Fruit fly (Drosophila melanogaster): ENCODE data around the gene CG34367.

CG34367 gene

dm6 chr2L:10331066-10331847 lies 22.4 kb downstream of the CG34367 start, which contains the start of the genes Schip1 and Cox10 (continued):
- TF ChIP-seq shn (GFP tag; optimal IDR thresholded peaks at IDR 0.05) (no peak), ato (GFP tag; IDR thresholded peaks at IDR 0.05; ENCODE audit: partially characterized antibody) (no peak), CG17359 (tag; optimal IDR thresholded peaks at IDR 0.05) (peak; percentile 12), phol (tag; optimal IDR thresholded peaks at IDR 0.05) (peak; percentile 20), CG11695 (GFP tag; IDR thresholded peaks at IDR 0.05) (no peak), gfzf (GFP tag; optimal IDR thresholded peaks at IDR 0.05) (peak; percentile 59), pho (GFP tag; optimal IDR thresholded peaks at IDR 0.05) (no peak), pan (optimal IDR thresholded peaks at IDR 0.05) (no peak), pan (GFP tag; optimal IDR thresholded peaks at IDR 0.05 in 1 of 2, IDR thresholded peaks at IDR 0.05 in 1 of 2) (no peak), dan (GFP tag; IDR thresholded peaks at IDR 0.05) (no peak), tx (GFP tag; optimal IDR thresholded peaks at IDR 0.05) (no peak), rib (GFP tag; IDR thresholded peaks at IDR 0.05) (no peak), D19A (tag; optimal IDR thresholded peaks at IDR 0.05) (peak; percentile 53), CG12744 (GFP tag; optimal IDR thresholded peaks at IDR 0.05) (no peak), CG4854 (GFP tag; optimal IDR thresholded peaks at IDR 0.05) (no peak), Mad (GFP tag; optimal IDR thresholded peaks at IDR 0.05) (no peak), H2.0 (GFP tag; IDR thresholded peaks at IDR 0.05) (no peak), CG16815 (GFP tag; optimal IDR thresholded peaks at IDR 0.05) (no peak), CG4360 (GFP tag; IDR thresholded peaks at IDR 0.05) (no peak), gcm2 (GFP tag; optimal IDR thresholded peaks at IDR 0.05) (no peak), Sry-δ (GFP tag; optimal IDR thresholded peaks at IDR 0.05) (no peak), stc (GFP tag; IDR thresholded peaks at IDR 0.05) (no peak), lola (GFP tag; optimal IDR thresholded peaks at IDR 0.05) (peak in 1 of 3 experiments; percentile 22), trem (tag; optimal IDR thresholded peaks at IDR 0.05) (peak; percentile 52), CG11247 (GFP tag; IDR thresholded peaks at IDR 0.05) (no peak), nau (GFP tag; optimal IDR thresholded peaks at IDR 0.05) (no peak), p53 (GFP tag; optimal IDR thresholded peaks at IDR 0.05) (no peak), Fer1 (GFP tag; optimal IDR thresholded peaks at IDR 0.05) (no peak), fd3F (GFP tag; optimal IDR thresholded peaks at IDR 0.05) (no peak), CG31224 (GFP tag; IDR thresholded peaks at IDR 0.05) (no peak)

- TF ChIP-seq CG1603 (tag; optimal IDR thresholded peaks at IDR 0.05) (peak; percentile 95), gsb-n (tag; optimal IDR thresholded peaks at IDR 0.05) (no peak), CG6791 (GFP tag; IDR thresholded peaks at IDR 0.05; ENCODE audit: partially characterized antibody) (no peak), CG7987 (GFP tag; optimal IDR thresholded peaks at IDR 0.05) (no peak), CkIIα-i1 (GFP tag; IDR thresholded peaks at IDR 0.05) (no peak), shn (GFP tag; optimal IDR thresholded peaks at IDR 0.05) (no peak), repo (GFP tag; optimal IDR thresholded peaks at IDR 0.05) (no peak), CrebB (tag; optimal IDR thresholded peaks at IDR 0.05) (no peak), Sox100B (GFP tag; optimal IDR thresholded peaks at IDR 0.05) (no peak), Lhr (GFP tag; optimal IDR thresholded peaks at IDR 0.05) (no peak), HmgZ (tag; optimal IDR thresholded peaks at IDR 0.05) (no peak), CG2116 (GFP tag; optimal IDR thresholded peaks at IDR 0.05) (peak; percentile 5), Hmr (GFP tag; optimal IDR thresholded peaks at IDR 0.05) (no peak), sens (GFP tag) (peak; percentile 10), CG10431 (GFP tag; optimal IDR thresholded peaks at IDR 0.05) (no peak), row (GFP tag; IDR thresholded peaks at IDR 0.05) (peak; percentile 39; the same call in 2 of the 3 replicates), CG34224 (GFP tag; IDR thresholded peaks at IDR 0.05; ENCODE audit: partially characterized antibody) (no peak), al (GFP tag; IDR thresholded peaks at IDR 0.05) (no peak), CG43689 (GFP tag; IDR thresholded peaks at IDR 0.05) (no peak), tap (tag; optimal IDR thresholded peaks at IDR 0.05) (no peak), ewg (GFP tag; optimal IDR thresholded peaks at IDR 0.05) (no peak), CG33557 (GFP tag; optimal IDR thresholded peaks at IDR 0.05) (no peak)
Measured at dm6 chr2L:10327790-10328189, 25.9 kb downstream of the CG34367 start, which contains the start of gene RnrL. Gene RnrL, minus strand, starts transcription at chr2L:10327943.

All from whole organism, embryonic.